Worm (Caenorhabditis elegans): ENCODE data around the gene srv-5.

Gene srv-5

ce11 chrX:4215500-4216107 is 36.5 kb upstream of the srv-5 start:
- peak; percentile 75 for TF ChIP-seq dmd-6 (GFP tag; IDR thresholded peaks at IDR 0.05)
- TF ChIP-seq zip-2 (tag; optimal IDR thresholded peaks at IDR 0.05), result no peak
- peak; percentile 82 for TF ChIP-seq nhr-28 (tag; optimal IDR thresholded peaks at IDR 0.05)
- TF ChIP-seq ctbp-1 (GFP tag; IDR thresholded peaks at IDR 0.05), result no peak
- TF ChIP-seq nhr-48 (tag; optimal IDR thresholded peaks at IDR 0.05), result peak; percentile 48
- TF ChIP-seq ztf-11 (tag; optimal IDR thresholded peaks at IDR 0.05), result no peak
- TF ChIP-seq php-3 (GFP tag; IDR thresholded peaks at IDR 0.05), result peak; percentile 66
- TF ChIP-seq hlh-11 (tag; optimal IDR thresholded peaks at IDR 0.05), result peak; percentile 78
- TF ChIP-seq nhr-77 (tag; optimal IDR thresholded peaks at IDR 0.05), result peak; percentile 16
- peak in 1 of 2 experiments; percentile 37 for TF ChIP-seq unc-62 (GFP tag; optimal IDR thresholded peaks at IDR 0.05 in 1 of 2)
- no peak for TF ChIP-seq unc-62 (tag; optimal IDR thresholded peaks at IDR 0.05)
- TF ChIP-seq nhr-41 (GFP tag; IDR thresholded peaks at IDR 0.05), result no peak
- peak; percentile 55 for TF ChIP-seq pqm-1 (tag; optimal IDR thresholded peaks at IDR 0.05)
- TF ChIP-seq daf-16 (GFP tag; optimal IDR thresholded peaks at IDR 0.05), result peak; percentile 2 to 78
- peak; percentile 96 for TF ChIP-seq daf-16 (tag; optimal IDR thresholded peaks at IDR 0.05)
- peak; percentile 33 for TF ChIP-seq mxl-3 (GFP tag; optimal IDR thresholded peaks at IDR 0.05)
- TF ChIP-seq mep-1 (tag; optimal IDR thresholded peaks at IDR 0.05), result peak; percentile 44
- no peak for TF ChIP-seq F49E8.2 (tag; optimal IDR thresholded peaks at IDR 0.05; ENCODE audit: borderline replicate concordance)
- TF ChIP-seq dve-1 (tag; optimal IDR thresholded peaks at IDR 0.05; ENCODE audit: insufficient read depth), result peak; percentile 92
- peak in 1 of 2 experiments; percentile 27 for TF ChIP-seq lsy-2 (tag; optimal IDR thresholded peaks at IDR 0.05)
- TF ChIP-seq ceh-44 (GFP tag; IDR thresholded peaks at IDR 0.05), result no peak
- no peak for TF ChIP-seq cey-2 (tag; optimal IDR thresholded peaks at IDR 0.05; ENCODE audit: borderline replicate concordance, insufficient read depth)
- no peak for TF ChIP-seq skn-1 (tag; optimal IDR thresholded peaks at IDR 0.05)
- TF ChIP-seq zfp-3 (GFP tag; conservative IDR thresholded peaks at IDR 0.05), result 0 out of 2 replicates have a peak, but pooled peaks have one; percentile 29
- no peak for TF ChIP-seq Y48G9A.11 (GFP tag; IDR thresholded peaks at IDR 0.05)
- TF ChIP-seq lir-3 (tag; optimal IDR thresholded peaks at IDR 0.05), result no peak
- TF ChIP-seq lin-13 (GFP tag; optimal IDR thresholded peaks at IDR 0.05), result peak; percentile 8
- no peak for TF ChIP-seq hif-1 (tag; optimal IDR thresholded peaks at IDR 0.05)
- TF ChIP-seq ceh-28 (tag; optimal IDR thresholded peaks at IDR 0.05), result no peak
- TF ChIP-seq nhr-6 (tag; optimal IDR thresholded peaks at IDR 0.05), result no peak
- peak; percentile 9 for TF ChIP-seq hlh-30 (tag; optimal IDR thresholded peaks at IDR 0.05; ENCODE audit: insufficient read depth)
- no peak for TF ChIP-seq attf-4 (tag; optimal IDR thresholded peaks at IDR 0.05)
- TF ChIP-seq egl-27 (tag; optimal IDR thresholded peaks at IDR 0.05), result no peak

DNA sequence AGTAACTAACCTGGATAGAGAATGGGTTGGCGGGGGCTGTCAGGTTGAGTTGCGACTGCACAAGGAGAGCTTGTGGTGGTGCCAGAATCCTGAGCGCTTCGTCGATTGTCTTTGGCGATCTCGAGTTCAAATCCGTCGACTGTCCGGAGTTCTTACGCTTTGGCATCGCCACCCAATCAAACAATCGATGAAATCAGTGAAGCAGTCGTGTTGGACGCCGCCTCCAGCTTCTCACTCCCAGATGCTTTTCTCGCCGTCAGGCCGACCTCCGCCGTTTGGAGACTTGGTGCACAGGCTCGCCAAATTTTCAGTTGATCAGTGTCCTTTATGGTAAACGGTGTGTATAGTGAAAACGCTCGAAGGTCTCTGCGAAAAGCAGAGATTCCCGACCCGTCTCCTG is 35.3 kb upstream of the srv-5 start, which contains the start of the genes F20B6.10 and hpk-1:
Gene F20B6.10, minus strand, starts transcription at position 303 of the 400 bp plus-strand sequence.
Gene hpk-1, minus strand, starts transcription at position 397 of the 400 bp plus-strand sequence.
- TF ChIP-seq F49E8.2 (tag; optimal IDR thresholded peaks at IDR 0.05; ENCODE audit: borderline replicate concordance) (no peak), nhr-42 (GFP tag; IDR thresholded peaks at IDR 0.05) (0 out of 2 replicates have a peak, but pooled peaks have one; percentile 31), D1046.2 (GFP tag; IDR thresholded peaks at IDR 0.05) (0 out of 2 replicates have a peak, but pooled peaks have one; percentile 5), set-16 (GFP tag; IDR thresholded peaks at IDR 0.05) (peak; percentile 55), mdt-29 (GFP tag; IDR thresholded peaks at IDR 0.05) (no peak), rbr-2 (tag; optimal IDR thresholded peaks at IDR 0.05) (no peak), snpc-1.2 (GFP tag; IDR thresholded peaks at IDR 0.05) (0 out of 2 replicates have a peak, but pooled peaks have one; percentile 30), php-3 (GFP tag; IDR thresholded peaks at IDR 0.05) (0 out of 2 replicates have a peak, but pooled peaks have one; percentile 10), lin-1 (GFP tag; IDR thresholded peaks at IDR 0.05) (no peak)

All from whole organism, L4 larva.